Fruit fly (Drosophila melanogaster) whole organism, wandering third instar larva: ENCODE results near the gene NPF.

Experiments used
- Abd-B ChIP-seq: fragments of >200 bp; optimal IDR thresholded peaks from 2 replicates; lab custom pipeline; 2017; ENCODE audit warnings: missing biosample characterization, missing genetic modification characterization
- CG32264 ChIP-seq: fragments of 200-800 bp; sonication (Bioruptor generic); optimal IDR thresholded peaks from 2 replicates; lab custom pipeline; 2016; ENCODE audit warnings: missing biosample characterization, missing genetic modification characterization
- CG9705 ChIP-seq: fragments of 200-800 bp; sonication (Bioruptor generic); optimal IDR thresholded peaks from 2 replicates; lab custom pipeline; 2018; ENCODE audit warnings: missing biosample characterization, mild to moderate bottlenecking, missing genetic modification characterization
- Dif ChIP-seq: fragments of 200-275, 200-300 bp; sonication (Bioruptor generic); optimal IDR thresholded peaks from 2 replicates; lab custom pipeline; 2018; ENCODE audit warnings: missing biosample characterization, missing genetic modification characterization; ENCODE audit not compliant: partially characterized antibody
- GATAd ChIP-seq: sonication (Bioruptor generic); optimal IDR thresholded peaks from 2 replicates; lab custom pipeline; 2016; ENCODE audit warnings: missing biosample characterization, missing genetic modification characterization
- HLH106 ChIP-seq: fragments of 200-800 bp; optimal IDR thresholded peaks from 3 replicates; lab custom pipeline; 2019; ENCODE audit warnings: missing biosample characterization, mild to moderate bottlenecking, missing genetic modification characterization, moderate library complexity
- Hnf4 ChIP-seq: fragments of 200-800 bp; sonication (Bioruptor generic); optimal IDR thresholded peaks from 2 replicates; lab custom pipeline; 2016; ENCODE audit warnings: missing biosample characterization, mild to moderate bottlenecking, missing genetic modification characterization
- Hr78 ChIP-seq: fragments of >200 bp; optimal IDR thresholded peaks from 2 replicates; lab custom pipeline; 2017; ENCODE audit warnings: missing biosample characterization, missing genetic modification characterization
- Hr83 ChIP-seq: fragments of 200-300 bp; sonication (Bioruptor generic); optimal IDR thresholded peaks from 2 replicates; lab custom pipeline; 2016; ENCODE audit warnings: missing biosample characterization, mild to moderate bottlenecking, missing genetic modification characterization, moderate library complexity; ENCODE audit not compliant: poor library complexity, severe bottlenecking
- Jra ChIP-seq: sonication (Bioruptor generic); optimal IDR thresholded peaks from 2 replicates; lab custom pipeline; 2016; ENCODE audit warnings: missing biosample characterization, missing genetic modification characterization
- Mio ChIP-seq: sonication (Bioruptor generic); optimal IDR thresholded peaks from 2 replicates; lab custom pipeline; 2016; ENCODE audit warnings: missing biosample characterization, missing genetic modification characterization
- N ChIP-seq: fragments of >200 bp; optimal IDR thresholded peaks from 2 replicates; lab custom pipeline; 2018; ENCODE audit warnings: missing biosample characterization, missing external identifiers, missing genetic modification characterization
- OdsH ChIP-seq: fragments of 200-800 bp; sonication (Bioruptor generic); optimal IDR thresholded peaks from 2 replicates; lab custom pipeline; 2016; ENCODE audit warnings: missing biosample characterization, mild to moderate bottlenecking, missing genetic modification characterization
- Rel ChIP-seq, 2 experiments: fragments of 200-800 bp; sonication (Bioruptor generic) in 1 of 2; optimal IDR thresholded peaks; 2 replicates in 1 of 2; 3 replicates in 1 of 2; lab custom pipeline; 2016 to 2019; ENCODE audit warnings: mild to moderate bottlenecking in 2 of 2, missing biosample characterization in 2 of 2, missing genetic modification characterization in 2 of 2, moderate library complexity in 1 of 2
- Sp1 ChIP-seq: fragments of 200-800 bp; sonication (Bioruptor generic); optimal IDR thresholded peaks from 3 replicates; lab custom pipeline; 2019; ENCODE audit warnings: missing biosample characterization, mild to moderate bottlenecking, missing genetic modification characterization, moderate library complexity
- Vsx2 ChIP-seq: fragments of 200-300, 225-300 bp; sonication (Bioruptor generic); optimal IDR thresholded peaks from 2 replicates; lab custom pipeline; 2018; ENCODE audit warnings: missing biosample characterization, missing genetic modification characterization; ENCODE audit not compliant: partially characterized antibody
- br ChIP-seq: fragments of 200-800 bp; sonication (Bioruptor generic); optimal IDR thresholded peaks from 2 replicates; lab custom pipeline; 2016; ENCODE audit warnings: missing biosample characterization, missing genetic modification characterization
- brk ChIP-seq: fragments of 200-800 bp; sonication (Bioruptor generic); optimal IDR thresholded peaks from 2 replicates; lab custom pipeline; 2016; ENCODE audit warnings: missing biosample characterization, mild to moderate bottlenecking, missing genetic modification characterization
- dmrt93B ChIP-seq: fragments of 200-800 bp; sonication (Bioruptor generic); optimal IDR thresholded peaks from 2 replicates; lab custom pipeline; 2018; ENCODE audit warnings: missing biosample characterization, mild to moderate bottlenecking, missing genetic modification characterization
- dsf ChIP-seq: sonication (Bioruptor generic); optimal IDR thresholded peaks from 2 replicates; lab custom pipeline; 2016; ENCODE audit warnings: missing biosample characterization, missing genetic modification characterization, borderline replicate concordance
- ey ChIP-seq: fragments of 200-800 bp; sonication (Bioruptor generic); optimal IDR thresholded peaks from 2 replicates; lab custom pipeline; 2016; ENCODE audit warnings: missing biosample characterization, missing genetic modification characterization
- foxo ChIP-seq, 2 experiments: fragments of 200-800 bp; sonication (Bioruptor generic); optimal IDR thresholded peaks; 2 replicates in 1 of 2; 3 replicates in 1 of 2; lab custom pipeline; 2016 to 2017; ENCODE audit warnings: missing biosample characterization in 2 of 2, missing genetic modification characterization in 2 of 2
- fru ChIP-seq: fragments of 200-800 bp; sonication (Bioruptor generic); optimal IDR thresholded peaks from 3 replicates; lab custom pipeline; 2016; ENCODE audit warnings: missing biosample characterization, mild to moderate bottlenecking, missing genetic modification characterization
- h ChIP-seq: fragments of 200-800 bp; sonication (Bioruptor generic); optimal IDR thresholded peaks from 3 replicates; lab custom pipeline; 2016; ENCODE audit warnings: missing biosample characterization, mild to moderate bottlenecking, missing genetic modification characterization
- jim ChIP-seq: fragments of 175-275, 200-325 bp; sonication (Bioruptor generic); optimal IDR thresholded peaks from 2 replicates; lab custom pipeline; 2016; ENCODE audit warnings: missing biosample characterization, mild to moderate bottlenecking, missing genetic modification characterization
- lola ChIP-seq: fragments of >200 bp; optimal IDR thresholded peaks from 2 replicates; lab custom pipeline; 2017; ENCODE audit warnings: missing biosample characterization, missing genetic modification characterization
- pan ChIP-seq: fragments of >200 bp; optimal IDR thresholded peaks from 2 replicates; lab custom pipeline; 2017
- psq ChIP-seq: fragments of 200-800 bp; sonication (Bioruptor generic); optimal IDR thresholded peaks from 3 replicates; lab custom pipeline; 2017; ENCODE audit warnings: missing biosample characterization, mild to moderate bottlenecking, missing genetic modification characterization, moderate library complexity
- rgr ChIP-seq: fragments of 200-800 bp; sonication (Bioruptor generic); optimal IDR thresholded peaks from 3 replicates; lab custom pipeline; 2016; ENCODE audit warnings: missing biosample characterization, mild to moderate bottlenecking, missing genetic modification characterization
- sage ChIP-seq: fragments of 200-800 bp; sonication (Bioruptor generic); optimal IDR thresholded peaks from 2 replicates; lab custom pipeline; 2016; ENCODE audit warnings: missing biosample characterization, mild to moderate bottlenecking, missing genetic modification characterization
- sv ChIP-seq: fragments of 200-800 bp; sonication (Bioruptor generic); optimal IDR thresholded peaks from 3 replicates; lab custom pipeline; 2016; ENCODE audit warnings: missing biosample characterization, missing genetic modification characterization
- tai ChIP-seq: sonication (Bioruptor generic); optimal IDR thresholded peaks from 2 replicates; lab custom pipeline; 2016; ENCODE audit warnings: missing biosample characterization, missing genetic modification characterization
- usp ChIP-seq: fragments of >200 bp; optimal IDR thresholded peaks from 2 replicates; lab custom pipeline; 2017; ENCODE audit warnings: missing biosample characterization, missing genetic modification characterization
- woc ChIP-seq: sonication (Bioruptor generic); optimal IDR thresholded peaks from 2 replicates; lab custom pipeline; 2016; ENCODE audit warnings: missing biosample characterization, mild to moderate bottlenecking, missing genetic modification characterization

Gene NPF

dm6 chr3R:16630564-16630963 is 21.5 kb downstream of the NPF start:
- peak in 1 of 2 experiments; percentile 10 for TF ChIP-seq foxo (GFP tag; optimal IDR thresholded peaks at IDR 0.05; lab: Kevin White, UChicago)
- no peak for TF ChIP-seq pan (lab: Kevin White, UChicago)
- peak; percentile 5 for TF ChIP-seq psq (GFP tag; lab: Kevin White, UChicago)

dm6 chr3R:16632698-16633097 is 23.7 kb downstream of the NPF start:
- TF ChIP-seq usp (GFP tag; lab: Kevin White, UChicago) (no peak), jim (GFP tag; lab: Kevin White, UChicago) (no peak), psq (GFP tag; lab: Kevin White, UChicago) (no peak), brk (GFP tag; lab: Kevin White, UChicago) (no peak), Dif (no peak), OdsH (GFP tag; lab: Kevin White, UChicago) (no peak), dmrt93B (GFP tag; lab: Kevin White, UChicago) (no peak), Vsx2 (GFP tag; lab: Kevin White, UChicago) (no peak), ey (GFP tag; lab: Kevin White, UChicago) (no peak), fru (GFP tag; lab: Kevin White, UChicago) (no peak), Jra (GFP tag; lab: Kevin White, UChicago) (no peak), br (GFP tag; lab: Kevin White, UChicago) (no peak), CG9705 (GFP tag; lab: Kevin White, UChicago) (no peak), Hnf4 (GFP tag; lab: Kevin White, UChicago) (no peak), Sp1 (GFP tag; lab: Kevin White, UChicago) (no peak), pan (lab: Kevin White, UChicago) (no peak), CG32264 (GFP tag; lab: Kevin White, UChicago) (no peak), Abd-B (no peak), GATAd (GFP tag; lab: Kevin White, UChicago) (no peak), N (GFP tag; lab: Kevin White, UChicago) (no peak)

dm6 chr3R:16640005-16640408 is 31.0 kb downstream of the NPF start, which contains the start of gene nonA-l:
TSS of gene nonA-l (plus strand) at chr3R:16640205.
- no peak for TF ChIP-seq dmrt93B (GFP tag; lab: Kevin White, UChicago)
- no peak for TF ChIP-seq brk (GFP tag; lab: Kevin White, UChicago)
- no peak for TF ChIP-seq pan (lab: Kevin White, UChicago)
- TF ChIP-seq Dif: no peak
- TF ChIP-seq foxo (GFP tag; optimal IDR thresholded peaks at IDR 0.05; lab: Kevin White, UChicago): no peak
- TF ChIP-seq Hr78 (GFP tag; lab: Kevin White, UChicago): no peak
- TF ChIP-seq rgr (GFP tag; lab: Kevin White, UChicago): no peak
- TF ChIP-seq lola (GFP tag; lab: Kevin White, UChicago): no peak
- TF ChIP-seq, all 38 proteins: peak for 0

dm6 chr3R:16643591-16643990 is 34.6 kb downstream of the NPF start, which contains the start of gene Arl6IP1:
TSS of gene Arl6IP1 (plus strand) at chr3R:16643605.
- no peak for TF ChIP-seq woc (GFP tag; lab: Kevin White, UChicago)
- no peak for TF ChIP-seq CG32264 (GFP tag; lab: Kevin White, UChicago)
- no peak for TF ChIP-seq Hr83 (GFP tag; lab: Kevin White, UChicago)
- TF ChIP-seq Dif: no peak
- no peak for TF ChIP-seq tai (GFP tag; lab: Kevin White, UChicago)
- no peak for TF ChIP-seq ey (GFP tag; lab: Kevin White, UChicago)
- TF ChIP-seq dsf: no peak
- TF ChIP-seq Vsx2 (GFP tag; lab: Kevin White, UChicago): no peak
- no peak for TF ChIP-seq Abd-B
- no peak for TF ChIP-seq lola (GFP tag; lab: Kevin White, UChicago)
- no peak for TF ChIP-seq pan (lab: Kevin White, UChicago)
- TF ChIP-seq fru (GFP tag; lab: Kevin White, UChicago): no peak
- TF ChIP-seq Sp1 (GFP tag; lab: Kevin White, UChicago): no peak
- no peak for TF ChIP-seq OdsH (GFP tag; lab: Kevin White, UChicago)
- TF ChIP-seq h: no peak
- no peak for TF ChIP-seq rgr (GFP tag; lab: Kevin White, UChicago)
- no peak for TF ChIP-seq dmrt93B (GFP tag; lab: Kevin White, UChicago)

dm6 chr3R:16646952-16647715 is 38.1 kb downstream of the NPF start, which contains the start of the genes CG10324 and CCT3:
TSS of gene CG10324 (minus strand) at chr3R:16647004.
TSS of gene CCT3 (plus strand) at chr3R:16647605.
- TF ChIP-seq N (GFP tag; lab: Kevin White, UChicago) (peak; percentile 78), OdsH (GFP tag; lab: Kevin White, UChicago) (peak; percentile 13), ey (GFP tag; lab: Kevin White, UChicago) (peak; percentile 49), Sp1 (GFP tag; lab: Kevin White, UChicago) (peak; percentile 68), CG32264 (GFP tag; lab: Kevin White, UChicago) (no peak), sv (peak; percentile 52), Rel (GFP tag; optimal IDR thresholded peaks at IDR 0.05; lab: Kevin White, UChicago) (no peak), Rel (tag; optimal IDR thresholded peaks at IDR 0.05; lab: Kevin White, UChicago) (peak; percentile 27), psq (GFP tag; lab: Kevin White, UChicago) (peak; percentile 6), HLH106 (tag; lab: Kevin White, UChicago) (peak; percentile 77), Mio (GFP tag; lab: Kevin White, UChicago) (no peak), CG9705 (GFP tag; lab: Kevin White, UChicago) (peak; percentile 69), sage (GFP tag; lab: Kevin White, UChicago) (no peak)
